Fruit fly (Drosophila melanogaster) whole organism, wandering third instar larva: ENCODE data around the gene by.

Experiments
- GATAd ChIP-seq: sonication (Bioruptor generic); optimal IDR thresholded peaks from 2 replicates; lab custom pipeline; 2016; ENCODE audit warnings: missing biosample characterization, missing genetic modification characterization
- OdsH ChIP-seq: fragments of 200-800 bp; sonication (Bioruptor generic); optimal IDR thresholded peaks from 2 replicates; lab custom pipeline; 2016; ENCODE audit warnings: missing biosample characterization, mild to moderate bottlenecking, missing genetic modification characterization
- brk ChIP-seq: fragments of 200-800 bp; sonication (Bioruptor generic); optimal IDR thresholded peaks from 2 replicates; lab custom pipeline; 2016; ENCODE audit warnings: missing biosample characterization, mild to moderate bottlenecking, missing genetic modification characterization
- lola ChIP-seq: fragments of >200 bp; optimal IDR thresholded peaks from 2 replicates; lab custom pipeline; 2017; ENCODE audit warnings: missing biosample characterization, missing genetic modification characterization
- pan ChIP-seq: fragments of >200 bp; optimal IDR thresholded peaks from 2 replicates; lab custom pipeline; 2017
- psq ChIP-seq: fragments of 200-800 bp; sonication (Bioruptor generic); optimal IDR thresholded peaks from 3 replicates; lab custom pipeline; 2017; ENCODE audit warnings: missing biosample characterization, mild to moderate bottlenecking, missing genetic modification characterization, moderate library complexity

- TF ChIP-seq brk (no peak), psq (GFP tag; lab: Kevin White, UChicago) (peak; percentile 42), lola (GFP tag; lab: Kevin White, UChicago) (no peak), OdsH (GFP tag; lab: Kevin White, UChicago) (peak; percentile 58), GATAd (GFP tag; lab: Kevin White, UChicago) (no peak), pan (no peak)
Measured at dm6 chr3R:9551013-9551658, 18.3 kb upstream of the by start.
